Fruit fly (Drosophila melanogaster): ENCODE results near the gene inaF-C.
A peak's percentile ranks its signal among the peaks of the same experiment; 100 is the strongest.

Gene inaF-C

dm6 chrX:11709799-11710720 lies 21.5 kb downstream of the inaF-C start, which contains the start of gene FucT6 (continued):
- TF ChIP-seq CG13287 (GFP tag; IDR thresholded peaks at IDR 0.05; ENCODE audit: partially characterized antibody) = peak; percentile 91
- no peak for TF ChIP-seq CG6272 (GFP tag; IDR thresholded peaks at IDR 0.05)
- peak; percentile 62 for TF ChIP-seq CG10267 (tag; optimal IDR thresholded peaks at IDR 0.05)
- TF ChIP-seq CG17568 (GFP tag; optimal IDR thresholded peaks at IDR 0.05) = no peak
- TF ChIP-seq vfl (GFP tag; optimal IDR thresholded peaks at IDR 0.05) = no peak
- TF ChIP-seq CG6854 (GFP tag; optimal IDR thresholded peaks at IDR 0.05) = peak; percentile 5
- TF ChIP-seq CG12744 (GFP tag; optimal IDR thresholded peaks at IDR 0.05) = no peak
- no peak for TF ChIP-seq jigr1 (GFP tag; IDR thresholded peaks at IDR 0.05)
- TF ChIP-seq CG10209 (GFP tag; optimal IDR thresholded peaks at IDR 0.05) = peak; percentile 6
- no peak for TF ChIP-seq zf30C (GFP tag; optimal IDR thresholded peaks at IDR 0.05)
- no peak for TF ChIP-seq CG2678 (tag; optimal IDR thresholded peaks at IDR 0.05)
- TF ChIP-seq Med (GFP tag) = peak; percentile 84
- no peak for TF ChIP-seq scrt (GFP tag; optimal IDR thresholded peaks at IDR 0.05)
- TF ChIP-seq ssp (GFP tag; IDR thresholded peaks at IDR 0.05) = no peak
- TF ChIP-seq CG32532 (GFP tag; IDR thresholded peaks at IDR 0.05) = peak; percentile 52; the same call in 1 of the 2 replicates
- TF ChIP-seq esg (GFP tag; conservative IDR thresholded peaks at IDR 0.05) = no peak
- peak; percentile 9 for TF ChIP-seq her (GFP tag; optimal IDR thresholded peaks at IDR 0.05)
- TF ChIP-seq CG2129 (GFP tag; IDR thresholded peaks at IDR 0.05; ENCODE audit: partially characterized antibody) = peak; percentile 61; the same call in 1 of the 2 replicates
- TF ChIP-seq dm (GFP tag; optimal IDR thresholded peaks at IDR 0.05) = peak; percentile 20
- peak; percentile 86 for TF ChIP-seq CG2116 (GFP tag; optimal IDR thresholded peaks at IDR 0.05)
- peak; percentile 53 for TF ChIP-seq CG14710 (tag; optimal IDR thresholded peaks at IDR 0.05)
- peak; percentile 88 for TF ChIP-seq tna (GFP tag; IDR thresholded peaks at IDR 0.05; ENCODE audit: partially characterized antibody)
- no peak for TF ChIP-seq CrebB (tag; optimal IDR thresholded peaks at IDR 0.05)
- peak; percentile 78 for TF ChIP-seq E2f2 (GFP tag; IDR thresholded peaks at IDR 0.05)
- TF ChIP-seq wek (GFP tag; optimal IDR thresholded peaks at IDR 0.05) = no peak
- peak; percentile 94 for TF ChIP-seq pzg (GFP tag; optimal IDR thresholded peaks at IDR 0.05)
- TF ChIP-seq CG7745 (tag; optimal IDR thresholded peaks at IDR 0.05) = no peak
- no peak for TF ChIP-seq CG1647 (GFP tag; optimal IDR thresholded peaks at IDR 0.05)
- no peak for TF ChIP-seq Bdp1 (GFP tag; optimal IDR thresholded peaks at IDR 0.05)
- no peak for TF ChIP-seq org-1 (GFP tag; optimal IDR thresholded peaks at IDR 0.05)
- TF ChIP-seq bcd (GFP tag; optimal IDR thresholded peaks at IDR 0.05) = no peak
- TF ChIP-seq gem (tag; optimal IDR thresholded peaks at IDR 0.05) = peak; percentile 25
- peak; percentile 93 for TF ChIP-seq amos (GFP tag; IDR thresholded peaks at IDR 0.05; ENCODE audit: partially characterized antibody)
- peak; percentile 78 for TF ChIP-seq ato (GFP tag; IDR thresholded peaks at IDR 0.05; ENCODE audit: partially characterized antibody)
- peak; percentile 16 for TF ChIP-seq HmgD (GFP tag; optimal IDR thresholded peaks at IDR 0.05)
- TF ChIP-seq MESR4 (GFP tag; optimal IDR thresholded peaks at IDR 0.05) = peak; percentile 78
- TF ChIP-seq chn (GFP tag; optimal IDR thresholded peaks at IDR 0.05) = no peak
- TF ChIP-seq CG6813 (GFP tag; optimal IDR thresholded peaks at IDR 0.05) = peak; percentile 30
- no peak for TF ChIP-seq CG12942 (GFP tag; optimal IDR thresholded peaks at IDR 0.05)
- TF ChIP-seq CG13624 (GFP tag; optimal IDR thresholded peaks at IDR 0.05) = no peak
- peak; percentile 51 for TF ChIP-seq CG12659 (GFP tag; optimal IDR thresholded peaks at IDR 0.05)
- TF ChIP-seq crp (GFP tag; optimal IDR thresholded peaks at IDR 0.05) = peak in 1 of 2 experiments; percentile 29
- peak; percentile 8 for TF ChIP-seq zfh2 (GFP tag; optimal IDR thresholded peaks at IDR 0.05)
- TF ChIP-seq Hr39 (optimal IDR thresholded peaks at IDR 0.05) = no peak
- TF ChIP-seq trem (tag; optimal IDR thresholded peaks at IDR 0.05) = peak; percentile 71
- TF ChIP-seq CG17912 (GFP tag; optimal IDR thresholded peaks at IDR 0.05) = no peak
- TF ChIP-seq pita (GFP tag; optimal IDR thresholded peaks at IDR 0.05) = no peak
- TF ChIP-seq Sry-δ (GFP tag; optimal IDR thresholded peaks at IDR 0.05) = peak; percentile 95
